Fruit fly (Drosophila melanogaster): ENCODE results near the gene CG14857.
A peak's percentile ranks its signal among the peaks of the same experiment; 100 is the strongest.

The CG14857 gene

DNA sequence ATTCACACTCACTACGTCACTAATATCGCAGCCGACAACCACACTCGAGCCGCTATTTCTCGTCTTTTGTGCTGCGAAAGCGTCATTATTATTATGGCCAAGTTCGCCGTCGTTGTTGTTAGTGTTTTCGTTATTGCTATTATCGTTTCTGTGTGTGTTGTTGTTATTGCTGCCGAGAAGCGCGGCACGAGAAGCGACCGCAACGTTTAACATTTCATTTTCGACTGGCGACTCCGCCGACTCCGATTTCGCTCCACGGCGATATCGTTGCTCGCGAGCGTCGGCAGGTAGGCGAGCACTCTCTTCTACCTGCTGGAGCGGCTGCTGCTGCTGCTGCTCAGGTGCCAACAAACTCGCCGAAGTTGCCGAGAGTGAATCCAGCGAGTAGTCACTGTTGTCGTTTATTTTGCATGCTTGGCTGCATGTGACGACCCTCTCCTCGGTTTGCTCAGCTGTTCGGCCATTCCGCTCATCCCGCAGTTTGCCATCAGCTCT, 16.2 kb downstream of the CG14857 start (continued):
- TF ChIP-seq sisA (GFP tag; IDR thresholded peaks at IDR 0.05) (no peak), PHDP (tag; optimal IDR thresholded peaks at IDR 0.05) (no peak), CG11723 (GFP tag; optimal IDR thresholded peaks at IDR 0.05) (no peak), maf-S (GFP tag; optimal IDR thresholded peaks at IDR 0.05) (no peak), CG1529 (GFP tag; optimal IDR thresholded peaks at IDR 0.05) (no peak), CG10543 (GFP tag; optimal IDR thresholded peaks at IDR 0.05) (peak; percentile 69), Awh (GFP tag; IDR thresholded peaks at IDR 0.05) (no peak), dmrt99B (tag; optimal IDR thresholded peaks at IDR 0.05) (peak; percentile 3), CG17612 (GFP tag; IDR thresholded peaks at IDR 0.05) (no peak), shn (GFP tag; optimal IDR thresholded peaks at IDR 0.05) (no peak), lbe (GFP tag; optimal IDR thresholded peaks at IDR 0.05) (peak; percentile 53), pros (GFP tag; optimal IDR thresholded peaks at IDR 0.05) (peak; percentile 76), al (GFP tag; IDR thresholded peaks at IDR 0.05) (no peak), CG12104 (GFP tag; optimal IDR thresholded peaks at IDR 0.05) (no peak), dati (GFP tag; IDR thresholded peaks at IDR 0.05) (no peak), CG16779 (GFP tag; IDR thresholded peaks at IDR 0.05) (no peak), CG9817 (tag; optimal IDR thresholded peaks at IDR 0.05) (no peak), CG31441 (GFP tag; IDR thresholded peaks at IDR 0.05) (no peak), Drgx (GFP tag; IDR thresholded peaks at IDR 0.05) (no peak), Hmx (GFP tag; optimal IDR thresholded peaks at IDR 0.05) (no peak), run (tag; optimal IDR thresholded peaks at IDR 0.05) (no peak), CG14860 (GFP tag; IDR thresholded peaks at IDR 0.05; ENCODE audit: partially characterized antibody) (no peak), CG9609 (GFP tag; optimal IDR thresholded peaks at IDR 0.05) (no peak), zf30C (GFP tag; optimal IDR thresholded peaks at IDR 0.05) (no peak), CG9797 (GFP tag; optimal IDR thresholded peaks at IDR 0.05) (no peak), fu2 (GFP tag; optimal IDR thresholded peaks at IDR 0.05) (no peak), Tbp (GFP tag; optimal IDR thresholded peaks at IDR 0.05) (no peak), Dbx (GFP tag; IDR thresholded peaks at IDR 0.05) (peak; percentile 35; the same call in 1 of the 3 replicates), CG5245 (GFP tag; optimal IDR thresholded peaks at IDR 0.05) (no peak), CG31388 (GFP tag; optimal IDR thresholded peaks at IDR 0.05) (no peak), abd-A (tag; optimal IDR thresholded peaks at IDR 0.05) (peak; percentile 83), CG18262 (tag; optimal IDR thresholded peaks at IDR 0.05) (no peak), D19A (tag; optimal IDR thresholded peaks at IDR 0.05) (no peak), BEAF-32 (GFP tag; optimal IDR thresholded peaks at IDR 0.05) (no peak), Hr51 (GFP tag; optimal IDR thresholded peaks at IDR 0.05) (no peak), NFAT (GFP tag; IDR thresholded peaks at IDR 0.05) (no peak), ash1 (GFP tag; optimal IDR thresholded peaks at IDR 0.05) (no peak), hbn (GFP tag; IDR thresholded peaks at IDR 0.05; ENCODE audit: partially characterized antibody) (no peak), bigmax (GFP tag; optimal IDR thresholded peaks at IDR 0.05) (no peak), ind (GFP tag; optimal IDR thresholded peaks at IDR 0.05) (no peak), CrebB (tag; optimal IDR thresholded peaks at IDR 0.05) (peak; percentile 12), CG8290 (GFP tag; optimal IDR thresholded peaks at IDR 0.05) (no peak), CG8290 (tag; optimal IDR thresholded peaks at IDR 0.05) (peak in 1 of 2 experiments; percentile 20), CG34224 (GFP tag; IDR thresholded peaks at IDR 0.05; ENCODE audit: partially characterized antibody) (peak; percentile 43; the same call in 1 of the 3 replicates), ara (GFP tag; IDR thresholded peaks at IDR 0.05) (no peak), lab (GFP tag; optimal IDR thresholded peaks at IDR 0.05) (peak; percentile 57), Ets65A (GFP tag) (no peak), Dll (GFP tag; IDR thresholded peaks at IDR 0.05; ENCODE audit: partially characterized antibody) (peak; percentile 32; the same call in 2 of the 4 replicates), HmgD (GFP tag; optimal IDR thresholded peaks at IDR 0.05) (no peak), CG4282 (GFP tag; optimal IDR thresholded peaks at IDR 0.05) (no peak), Ada2b (GFP tag; IDR thresholded peaks at IDR 0.05) (0 out of 2 replicates have a peak, but pooled peaks have one; percentile 33), Ptx1 (GFP tag; IDR thresholded peaks at IDR 0.05) (no peak)

Data from whole organism, embryonic.